Worm (Caenorhabditis elegans) whole organism, L4 larva: ENCODE measurements around the gene his-69.

Source experiments
- ceh-82 ChIP-seq: sonication (generic microtip); optimal IDR thresholded peaks from 2 replicates; lab custom pipeline; 2017; ENCODE audit warnings: missing biosample characterization, missing genetic modification characterization
- fkh-10 ChIP-seq: fragments of 150-350 bp; optimal IDR thresholded peaks from 2 replicates; lab custom pipeline; 2014; ENCODE audit warnings: missing biosample characterization, missing genetic modification reagents, missing genetic modification characterization
- jun-1 ChIP-seq: fragments of 150-350 bp; optimal IDR thresholded peaks from 2 replicates; lab custom pipeline; 2014; ENCODE audit warnings: missing biosample characterization, missing genetic modification reagents, missing genetic modification characterization
- lin-1 ChIP-seq: fragments of 200-800 bp; sonication (Bioruptor generic); IDR thresholded peaks from 2 replicates; pipeline ENCODE4 v1.3.6; 2022; ENCODE audit warnings: missing genetic modification reagents, missing genetic modification characterization, missing compliant biosample characterization
- lin-13 ChIP-seq: fragments of 150-350 bp; optimal IDR thresholded peaks from 2 replicates; lab custom pipeline; 2014; ENCODE audit warnings: missing biosample characterization, missing genetic modification reagents, missing genetic modification characterization
- mxl-3 ChIP-seq: fragments of 200-800 bp; sonication (Bioruptor generic); optimal IDR thresholded peaks from 2 replicates; lab custom pipeline; 2018; ENCODE audit warnings: mild to moderate bottlenecking, missing genetic modification characterization, missing compliant biosample characterization
- nhr-28 ChIP-seq: fragments of 150-350 bp; optimal IDR thresholded peaks from 2 replicates; lab custom pipeline; 2014; ENCODE audit warnings: missing biosample characterization, missing genetic modification characterization
- nhr-76 ChIP-seq: fragments of 150-350 bp; optimal IDR thresholded peaks from 2 replicates; lab custom pipeline; 2014; ENCODE audit warnings: missing biosample characterization, missing genetic modification characterization
- unc-39 ChIP-seq: sonication (generic microtip); optimal IDR thresholded peaks from 2 replicates; lab custom pipeline; 2017; ENCODE audit warnings: missing biosample characterization, missing genetic modification characterization
- unc-62 ChIP-seq, 3 experiments: fragments of 150-350 bp in 1 of 3; sonication (generic microtip); optimal IDR thresholded peaks in 2 of 3; peaks in 1 of 3; 1 replicate in 1 of 3; 2 replicates in 2 of 3; lab custom pipeline; 2014 to 2017; ENCODE audit warnings: missing biosample characterization in 3 of 3, missing genetic modification characterization in 3 of 3, missing genetic modification reagents in 3 of 3, missing genotype in 1 of 3

DNA sequence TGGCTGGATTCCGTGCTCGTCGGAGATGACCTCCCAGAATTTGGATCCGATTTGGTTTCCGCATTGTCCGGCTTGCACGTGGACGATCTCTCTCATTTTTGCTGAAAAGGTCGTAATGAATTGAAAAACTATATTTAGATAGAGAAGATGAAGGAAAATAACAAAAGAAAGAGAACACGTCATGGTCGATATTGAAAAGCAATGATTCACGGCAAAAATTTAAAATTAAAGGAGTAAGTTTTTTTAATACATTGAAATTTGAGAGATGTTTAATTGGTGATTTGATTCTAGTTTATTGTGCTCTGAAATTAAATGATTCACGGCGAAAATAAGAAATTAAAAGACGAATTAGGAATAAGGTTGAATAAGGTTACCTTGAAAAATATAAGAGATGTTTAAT, 41.0 kb downstream of the his-69 start, which contains the start of gene tbb-2:
- TF ChIP-seq nhr-76 (tag; lab: Kevin White, UChicago) (no peak), fkh-10 (GFP tag; lab: Kevin White, UChicago) (no peak), lin-1 (GFP tag; lab: Robert Waterston, UW) (no peak), mxl-3 (GFP tag; lab: Kevin White, UChicago) (no peak), lin-13 (GFP tag; lab: Kevin White, UChicago) (no peak), nhr-28 (no peak), unc-39 (tag; lab: Kevin White, UChicago) (no peak), unc-62 (GFP tag; optimal IDR thresholded peaks at IDR 0.05 in 1 of 2; lab: Kevin White, UChicago) (no peak), unc-62 (tag; optimal IDR thresholded peaks at IDR 0.05; lab: Kevin White, UChicago) (no peak), jun-1 (tag; lab: Kevin White, UChicago) (no peak), ceh-82 (no peak)
